Worm (Caenorhabditis elegans) whole organism, L4 larva: ENCODE measurements around the gene ZK816.3.

Experiments
- ama-1 ChIP-seq: fragments of 150-350 bp; optimal IDR thresholded peaks from 2 replicates; lab custom pipeline; 2014; ENCODE audit warnings: inconsistent platforms, mixed read lengths
- cey-2 ChIP-seq: sonication (generic microtip); optimal IDR thresholded peaks from 3 replicates; lab custom pipeline; 2017; ENCODE audit warnings: missing genetic modification characterization, mild to moderate bottlenecking, missing compliant biosample characterization, antibody characterized with exemption, borderline replicate concordance; ENCODE audit not compliant: insufficient read depth
- lsy-2 ChIP-seq, 2 experiments: fragments of 150-350 bp in 1 of 2; sonication (generic microtip) in 1 of 2; optimal IDR thresholded peaks; 2 replicates each; lab custom pipeline; 2014 to 2017; ENCODE audit warnings: missing biosample characterization in 2 of 2, missing genetic modification characterization in 2 of 2
- snpc-4 ChIP-seq: fragments of 150-350 bp; optimal IDR thresholded peaks from 2 replicates; lab custom pipeline; 2014; ENCODE audit warnings: missing biosample characterization, missing genetic modification characterization
- zag-1 ChIP-seq: fragments of 150-350 bp; optimal IDR thresholded peaks from 2 replicates; lab custom pipeline; 2014; ENCODE audit warnings: missing biosample characterization, missing genetic modification characterization
- ztf-11 ChIP-seq: fragments of 150-350 bp; optimal IDR thresholded peaks from 2 replicates; lab custom pipeline; 2014; ENCODE audit warnings: missing biosample characterization, missing genetic modification characterization

DNA sequence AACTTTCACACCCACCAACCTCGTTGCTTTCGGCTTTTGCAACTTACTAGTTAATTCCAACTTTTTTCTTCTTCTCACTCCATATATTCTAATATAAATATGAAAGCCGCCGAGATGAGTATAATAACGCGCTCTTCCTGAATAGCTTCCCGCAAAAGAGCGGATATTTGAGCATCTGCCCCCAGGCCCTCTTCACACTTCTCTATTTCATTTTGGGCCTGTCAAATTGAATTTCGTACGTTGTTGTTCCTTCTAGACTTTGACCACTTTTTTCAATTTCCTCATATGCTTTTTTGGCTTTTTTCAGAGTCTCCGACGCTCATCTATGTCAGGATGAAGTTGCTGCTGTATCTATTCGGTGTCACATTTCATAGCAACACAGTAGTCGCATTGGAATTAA lies 33.2 kb upstream of the ZK816.3 start, which contains the start of gene ddr-2:
- TF ChIP-seq ama-1 (lab: Kevin White, UChicago), result no peak
- TF ChIP-seq cey-2 (tag; lab: Kevin White, UChicago), result no peak
- no peak for TF ChIP-seq snpc-4
- no peak for TF ChIP-seq lsy-2 (tag; optimal IDR thresholded peaks at IDR 0.05; lab: Kevin White, UChicago)
- no peak for TF ChIP-seq zag-1 (tag; lab: Kevin White, UChicago)
- TF ChIP-seq ztf-11, result no peak
